Worm (Caenorhabditis elegans): ENCODE data around the gene srz-9.

srz-9 gene

DNA sequence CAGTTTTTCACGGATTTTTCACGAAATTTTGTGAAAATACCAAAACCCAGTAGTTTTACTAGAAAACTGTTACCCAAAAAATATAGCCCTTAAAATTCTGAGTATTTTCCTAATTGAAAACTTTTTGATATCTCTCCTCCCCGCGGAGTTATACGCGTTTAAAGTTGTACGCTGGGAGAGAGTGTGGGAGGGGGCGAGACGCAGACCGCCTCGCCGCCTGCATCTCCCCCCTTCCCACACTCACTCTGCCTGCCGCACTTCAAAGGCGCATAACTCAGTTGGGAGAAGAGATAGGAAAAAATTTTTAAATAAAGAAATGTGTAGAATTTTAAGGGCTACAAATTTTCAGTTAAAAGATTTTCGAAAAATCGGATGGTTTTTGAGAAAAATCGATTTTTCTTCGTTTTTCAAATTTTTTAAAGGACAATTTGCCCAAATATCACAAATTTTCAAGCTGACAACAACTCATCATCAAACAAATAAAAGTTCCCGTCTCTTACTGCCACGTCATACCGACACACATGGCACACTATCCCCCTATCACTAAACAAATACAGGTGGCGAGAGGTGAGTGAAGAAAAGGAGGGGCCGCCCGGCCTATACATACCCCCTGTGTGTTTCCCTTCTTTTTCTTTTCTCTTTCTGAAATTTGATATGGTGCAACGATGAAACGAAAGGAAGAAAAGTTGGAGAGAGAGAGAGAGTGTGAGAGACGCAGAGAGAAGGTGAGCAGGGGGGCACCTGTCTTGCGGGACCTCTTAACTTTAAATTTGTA, 40.3 kb upstream of the srz-9 start:
- TF ChIP-seq flt-1 (GFP tag; IDR thresholded peaks at IDR 0.05) (no peak), hmbx-1 (tag; optimal IDR thresholded peaks at IDR 0.05) (no peak), B0310.2 (tag; optimal IDR thresholded peaks at IDR 0.05) (no peak), F13C5.2 (tag; optimal IDR thresholded peaks at IDR 0.05) (no peak), tbx-11 (GFP tag; IDR thresholded peaks at IDR 0.05) (no peak), ceh-13 (GFP tag; optimal IDR thresholded peaks at IDR 0.05) (no peak), ceh-36 (tag; optimal IDR thresholded peaks at IDR 0.05) (no peak), tbx-37 (GFP tag; conservative IDR thresholded peaks at IDR 0.05) (no peak), scrt-1 (GFP tag; IDR thresholded peaks at IDR 0.05) (no peak), aly-1 (tag; optimal IDR thresholded peaks at IDR 0.05) (no peak), sea-1 (GFP tag; conservative IDR thresholded peaks at IDR 0.05) (no peak)

DNA sequence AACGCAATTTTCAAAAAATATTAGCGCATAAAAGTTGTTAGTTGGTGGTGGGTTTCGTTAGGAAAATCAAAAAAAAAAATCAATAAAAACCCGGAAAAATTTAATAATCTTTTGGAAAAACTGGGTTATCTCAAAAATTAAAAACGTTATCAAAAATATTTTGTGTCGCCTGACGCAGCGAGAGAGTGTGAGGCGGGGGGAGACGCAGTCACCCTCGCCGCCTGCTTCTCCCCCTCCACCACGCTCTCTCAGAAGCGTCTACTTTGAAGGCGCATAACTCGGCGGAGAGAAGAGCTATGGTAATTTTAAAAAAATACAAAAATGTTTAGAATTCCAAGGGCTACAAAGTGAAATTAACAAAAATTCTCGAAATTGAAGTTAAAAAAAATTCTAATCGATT, 38.7 kb upstream of the srz-9 start:
- TF ChIP-seq ets-7 (tag; optimal IDR thresholded peaks at IDR 0.05) (no peak), ama-1 (optimal IDR thresholded peaks at IDR 0.05) (no peak), tra-4 (tag; optimal IDR thresholded peaks at IDR 0.05) (no peak)

DNA sequence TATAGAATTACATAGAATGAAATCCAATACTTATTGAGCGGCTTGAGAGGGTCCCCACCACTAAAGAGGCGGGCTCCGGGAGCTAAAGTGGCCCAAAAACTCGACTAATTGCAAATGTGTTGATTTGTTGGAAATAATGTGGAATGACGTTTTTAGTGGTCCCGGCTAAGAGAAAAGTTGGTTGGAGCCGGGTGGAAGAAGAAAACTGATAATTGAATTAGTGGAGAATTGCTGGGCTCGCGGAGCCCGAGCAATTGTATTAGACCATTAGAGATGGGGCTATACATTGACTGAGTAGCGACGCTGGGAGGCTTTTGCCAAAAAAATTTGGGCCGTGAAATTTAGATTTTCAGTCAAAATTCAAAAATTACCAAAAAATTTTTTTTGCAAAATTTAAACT, 38.2 kb upstream of the srz-9 start:
- TF ChIP-seq tbx-11 (GFP tag; IDR thresholded peaks at IDR 0.05), result no peak
- TF ChIP-seq ceh-36 (tag; optimal IDR thresholded peaks at IDR 0.05), result no peak
- TF ChIP-seq scrt-1 (GFP tag; IDR thresholded peaks at IDR 0.05), result no peak
- TF ChIP-seq ets-7 (tag; optimal IDR thresholded peaks at IDR 0.05), result no peak
- TF ChIP-seq F13C5.2 (tag; optimal IDR thresholded peaks at IDR 0.05), result no peak
- TF ChIP-seq flt-1 (GFP tag; IDR thresholded peaks at IDR 0.05), result no peak
- no peak for TF ChIP-seq aly-1 (tag; optimal IDR thresholded peaks at IDR 0.05)
- TF ChIP-seq hnd-1 (tag; optimal IDR thresholded peaks at IDR 0.05), result no peak
- no peak for TF ChIP-seq pes-1 (GFP tag; IDR thresholded peaks at IDR 0.05)
- TF ChIP-seq B0310.2 (tag; optimal IDR thresholded peaks at IDR 0.05), result no peak

DNA sequence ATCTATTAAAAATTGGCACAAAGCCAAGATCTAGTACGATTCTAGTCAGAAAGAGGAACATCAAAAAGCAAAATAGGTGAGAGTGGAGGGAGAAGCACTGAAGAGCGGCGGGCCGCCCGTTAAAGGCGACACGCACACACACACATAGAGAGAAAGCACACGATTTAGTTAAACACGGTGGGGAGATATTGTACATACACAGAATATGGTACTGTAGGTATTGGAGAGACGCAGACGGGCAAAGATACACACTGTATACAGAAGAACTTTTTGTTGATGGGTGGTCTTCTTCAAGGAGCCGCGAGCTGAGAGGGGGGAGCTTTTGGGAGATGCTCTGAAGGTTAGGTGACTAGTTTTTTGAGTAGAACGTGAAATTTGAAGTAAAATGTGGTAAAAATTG, 37.5 kb upstream of the srz-9 start:
- TF ChIP-seq hmg-4 (GFP tag; optimal IDR thresholded peaks at IDR 0.05) (no peak), ets-7 (tag; optimal IDR thresholded peaks at IDR 0.05) (no peak), sea-1 (GFP tag; conservative IDR thresholded peaks at IDR 0.05) (no peak), ama-1 (optimal IDR thresholded peaks at IDR 0.05) (no peak), hnd-1 (tag; optimal IDR thresholded peaks at IDR 0.05) (no peak), ceh-36 (tag; optimal IDR thresholded peaks at IDR 0.05) (no peak), pes-1 (GFP tag; IDR thresholded peaks at IDR 0.05) (no peak), scrt-1 (GFP tag; IDR thresholded peaks at IDR 0.05) (no peak), ceh-13 (GFP tag; optimal IDR thresholded peaks at IDR 0.05) (no peak), hmbx-1 (tag; optimal IDR thresholded peaks at IDR 0.05) (no peak), tra-4 (tag; optimal IDR thresholded peaks at IDR 0.05) (no peak), B0310.2 (tag; optimal IDR thresholded peaks at IDR 0.05) (no peak), tbx-37 (GFP tag; conservative IDR thresholded peaks at IDR 0.05) (no peak), F13C5.2 (tag; optimal IDR thresholded peaks at IDR 0.05) (no peak), tbx-11 (GFP tag; IDR thresholded peaks at IDR 0.05) (no peak), flt-1 (GFP tag; IDR thresholded peaks at IDR 0.05) (no peak), aly-1 (tag; optimal IDR thresholded peaks at IDR 0.05) (no peak)

DNA sequence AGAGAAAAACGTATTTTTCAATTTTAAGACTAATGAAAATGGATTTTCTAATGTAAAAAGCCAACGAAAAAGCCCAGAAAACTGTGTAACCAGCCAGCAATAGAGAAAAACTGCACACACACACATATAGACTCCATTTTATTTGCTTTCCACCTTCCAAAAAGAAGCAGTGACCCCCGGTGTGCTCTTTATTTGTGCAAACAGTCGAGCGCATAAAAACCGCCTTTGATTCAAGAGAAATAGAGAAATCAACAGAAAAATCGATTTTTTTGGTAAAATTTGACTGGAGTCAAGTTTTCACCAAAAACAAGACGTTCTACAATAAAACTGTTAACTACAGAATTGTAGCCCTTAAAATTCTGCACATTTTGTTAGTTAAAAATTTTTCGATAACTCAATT, 35.2 kb upstream of the srz-9 start:
- no peak for TF ChIP-seq B0310.2 (tag; optimal IDR thresholded peaks at IDR 0.05)
- no peak for TF ChIP-seq tra-4 (tag; optimal IDR thresholded peaks at IDR 0.05)
- no peak for TF ChIP-seq flt-1 (GFP tag; IDR thresholded peaks at IDR 0.05)
- no peak for TF ChIP-seq ama-1 (optimal IDR thresholded peaks at IDR 0.05)
- no peak for TF ChIP-seq hnd-1 (tag; optimal IDR thresholded peaks at IDR 0.05)
- no peak for TF ChIP-seq tbx-37 (GFP tag; conservative IDR thresholded peaks at IDR 0.05)
- no peak for TF ChIP-seq ets-7 (tag; optimal IDR thresholded peaks at IDR 0.05)
- TF ChIP-seq ceh-13 (GFP tag; optimal IDR thresholded peaks at IDR 0.05), result no peak

DNA sequence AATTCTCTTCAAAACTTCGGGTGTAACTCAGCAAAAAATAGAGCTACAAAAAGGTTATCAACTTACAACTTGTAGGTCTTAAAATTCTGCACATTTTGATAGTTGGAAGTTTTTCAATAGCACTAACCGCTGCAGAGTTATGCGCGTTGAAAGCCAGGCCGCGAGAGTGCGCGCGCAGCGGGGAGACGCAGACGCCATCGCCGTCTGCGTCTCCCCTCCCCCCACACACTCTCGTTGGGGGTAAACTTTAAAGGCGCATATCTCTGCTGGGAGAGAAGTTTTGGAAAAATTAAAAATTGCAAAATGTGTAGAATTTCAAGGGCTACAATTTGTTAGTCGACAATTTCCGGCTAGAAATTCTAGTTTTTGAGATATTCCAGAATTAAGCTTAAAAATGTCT, 34.3 kb upstream of the srz-9 start:
- no peak for TF ChIP-seq ceh-13 (GFP tag; optimal IDR thresholded peaks at IDR 0.05)
- TF ChIP-seq sea-1 (GFP tag; conservative IDR thresholded peaks at IDR 0.05), result no peak
- no peak for TF ChIP-seq pes-1 (GFP tag; IDR thresholded peaks at IDR 0.05)
- TF ChIP-seq B0310.2 (tag; optimal IDR thresholded peaks at IDR 0.05), result no peak
- no peak for TF ChIP-seq scrt-1 (GFP tag; IDR thresholded peaks at IDR 0.05)
- TF ChIP-seq aly-1 (tag; optimal IDR thresholded peaks at IDR 0.05), result no peak
- TF ChIP-seq hmbx-1 (tag; optimal IDR thresholded peaks at IDR 0.05), result no peak
- no peak for TF ChIP-seq tra-4 (tag; optimal IDR thresholded peaks at IDR 0.05)
- TF ChIP-seq tbx-11 (GFP tag; IDR thresholded peaks at IDR 0.05), result no peak
- TF ChIP-seq ama-1 (optimal IDR thresholded peaks at IDR 0.05), result no peak
- TF ChIP-seq tbx-37 (GFP tag; conservative IDR thresholded peaks at IDR 0.05), result no peak
- no peak for TF ChIP-seq hnd-1 (tag; optimal IDR thresholded peaks at IDR 0.05)
- no peak for TF ChIP-seq hmg-4 (GFP tag; optimal IDR thresholded peaks at IDR 0.05)

DNA sequence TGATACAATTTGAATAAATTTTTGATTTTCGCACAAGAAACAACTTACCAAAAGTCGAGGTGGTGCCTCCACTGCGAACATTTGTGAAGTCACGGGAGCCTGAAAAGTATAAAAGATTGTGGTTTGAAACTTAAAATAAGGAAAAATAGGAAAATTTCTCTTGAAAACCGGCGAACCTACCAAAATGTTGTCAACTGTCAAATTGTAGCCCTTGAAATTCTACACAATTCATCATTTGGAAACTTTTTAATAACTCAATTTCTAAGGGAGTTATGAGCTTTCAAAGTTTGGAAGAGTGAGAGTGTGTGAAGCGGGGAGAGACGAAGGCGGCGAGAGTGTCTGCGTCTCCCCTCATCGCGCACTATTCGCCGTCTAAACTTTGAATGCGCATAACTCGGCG, 33.6 kb upstream of the srz-9 start, which contains the start of gene pes-4:
Gene pes-4, minus strand, starts transcription at position 101 of the 400 bp plus-strand sequence.
- TF ChIP-seq tbx-11 (GFP tag; IDR thresholded peaks at IDR 0.05), result no peak
- no peak for TF ChIP-seq hnd-1 (tag; optimal IDR thresholded peaks at IDR 0.05)
- TF ChIP-seq F13C5.2 (tag; optimal IDR thresholded peaks at IDR 0.05), result no peak
- no peak for TF ChIP-seq ets-7 (tag; optimal IDR thresholded peaks at IDR 0.05)
- no peak for TF ChIP-seq hmbx-1 (tag; optimal IDR thresholded peaks at IDR 0.05)
- no peak for TF ChIP-seq scrt-1 (GFP tag; IDR thresholded peaks at IDR 0.05)
- no peak for TF ChIP-seq B0310.2 (tag; optimal IDR thresholded peaks at IDR 0.05)

DNA sequence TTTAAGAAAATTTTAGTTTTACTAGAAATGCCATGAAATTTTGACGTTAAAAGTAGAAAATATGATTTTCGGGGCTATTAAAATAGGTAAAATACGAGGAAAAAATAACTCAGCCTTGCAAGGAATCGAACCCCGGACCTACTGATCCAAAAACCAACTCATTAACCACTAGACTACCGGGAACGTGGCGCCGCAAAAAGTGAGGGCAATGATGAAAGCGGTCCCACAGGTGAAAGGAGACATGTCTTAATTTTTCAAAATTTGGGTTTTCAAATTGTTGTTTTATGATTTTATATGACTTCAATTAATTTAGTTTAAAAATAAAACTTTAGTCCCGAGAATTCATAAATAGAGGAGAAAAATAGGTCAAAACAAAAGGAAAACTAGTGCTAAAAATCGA, 33.1 kb upstream of the srz-9 start:
- TF ChIP-seq scrt-1 (GFP tag; IDR thresholded peaks at IDR 0.05), result no peak
- no peak for TF ChIP-seq flt-1 (GFP tag; IDR thresholded peaks at IDR 0.05)
- no peak for TF ChIP-seq aly-1 (tag; optimal IDR thresholded peaks at IDR 0.05)
- no peak for TF ChIP-seq sea-1 (GFP tag; conservative IDR thresholded peaks at IDR 0.05)
- TF ChIP-seq F13C5.2 (tag; optimal IDR thresholded peaks at IDR 0.05), result no peak
- no peak for TF ChIP-seq ets-7 (tag; optimal IDR thresholded peaks at IDR 0.05)
- no peak for TF ChIP-seq hmbx-1 (tag; optimal IDR thresholded peaks at IDR 0.05)
- no peak for TF ChIP-seq tra-4 (tag; optimal IDR thresholded peaks at IDR 0.05)
- no peak for TF ChIP-seq tbx-37 (GFP tag; conservative IDR thresholded peaks at IDR 0.05)

Data from whole organism, early embryonic.